Worm (Caenorhabditis elegans): ENCODE data around the gene srx-12.

Gene srx-12

ce11 chrIV:1056263-1056942 is 10.6 kb downstream of the srx-12 start, which contains the start of the genes Y55F3AM.13 and mrps-25 (continued):
- TF ChIP-seq blmp-1 (tag; optimal IDR thresholded peaks at IDR 0.05) (no peak), elt-3 (tag; optimal IDR thresholded peaks at IDR 0.05) (peak in 1 of 6 experiments; percentile 5), fos-1 (tag; optimal IDR thresholded peaks at IDR 0.05) (no peak), nhr-77 (tag; optimal IDR thresholded peaks at IDR 0.05) (no peak), fkh-4 (tag; optimal IDR thresholded peaks at IDR 0.05; ENCODE audit: borderline replicate concordance) (no peak), egl-27 (tag; optimal IDR thresholded peaks at IDR 0.05) (no peak), C34B4.2 (tag; optimal IDR thresholded peaks at IDR 0.05) (no peak), ceh-90 (tag; optimal IDR thresholded peaks at IDR 0.05) (no peak), nhr-11 (tag; optimal IDR thresholded peaks at IDR 0.05) (no peak), alr-1 (tag; optimal IDR thresholded peaks at IDR 0.05; ENCODE audit: borderline replicate concordance) (no peak), ceh-63 (GFP tag; optimal IDR thresholded peaks at IDR 0.05) (no peak), pag-3 (tag; optimal IDR thresholded peaks at IDR 0.05; ENCODE audit: borderline replicate concordance, insufficient read depth) (no peak), nhr-20 (tag; optimal IDR thresholded peaks at IDR 0.05) (peak; percentile 37), nhr-47 (tag; optimal IDR thresholded peaks at IDR 0.05) (peak; percentile 77), ztf-11 (tag; optimal IDR thresholded peaks at IDR 0.05) (no peak), elt-2 (tag; optimal IDR thresholded peaks at IDR 0.05) (peak; percentile 36), unc-130 (tag; optimal IDR thresholded peaks at IDR 0.05) (no peak), mef-2 (tag; optimal IDR thresholded peaks at IDR 0.05) (no peak), rnt-1 (tag; optimal IDR thresholded peaks at IDR 0.05) (no peak), zag-1 (tag; optimal IDR thresholded peaks at IDR 0.05) (no peak), nhr-71 (tag; optimal IDR thresholded peaks at IDR 0.05) (no peak), nhr-76 (tag; optimal IDR thresholded peaks at IDR 0.05) (no peak), nhr-90 (tag; optimal IDR thresholded peaks at IDR 0.05; ENCODE audit: poor library complexity) (peak; percentile 28), xbp-1 (tag; optimal IDR thresholded peaks at IDR 0.05) (peak; percentile 75), fkh-8 (tag; optimal IDR thresholded peaks at IDR 0.05) (peak; percentile 37), fkh-10 (GFP tag; optimal IDR thresholded peaks at IDR 0.05) (no peak), dsc-1 (tag; optimal IDR thresholded peaks at IDR 0.05) (peak; percentile 63), sptf-1 (tag; optimal IDR thresholded peaks at IDR 0.05) (no peak), hlh-4 (tag; optimal IDR thresholded peaks at IDR 0.05) (no peak), skn-1 (tag; optimal IDR thresholded peaks at IDR 0.05) (peak; percentile 29), zip-4 (GFP tag; optimal IDR thresholded peaks at IDR 0.05) (no peak), ama-1 (optimal IDR thresholded peaks at IDR 0.05) (no peak), F16B12.6 (tag; optimal IDR thresholded peaks at IDR 0.05) (no peak), hlh-17 (GFP tag; optimal IDR thresholded peaks at IDR 0.05; ENCODE audit: borderline replicate concordance) (no peak), ces-1 (GFP tag; optimal IDR thresholded peaks at IDR 0.05) (no peak), ceh-8 (GFP tag; optimal IDR thresholded peaks at IDR 0.05) (no peak), unc-98 (GFP tag; IDR thresholded peaks at IDR 0.05) (no peak), efl-3 (GFP tag; optimal IDR thresholded peaks at IDR 0.05) (no peak)

DNA sequence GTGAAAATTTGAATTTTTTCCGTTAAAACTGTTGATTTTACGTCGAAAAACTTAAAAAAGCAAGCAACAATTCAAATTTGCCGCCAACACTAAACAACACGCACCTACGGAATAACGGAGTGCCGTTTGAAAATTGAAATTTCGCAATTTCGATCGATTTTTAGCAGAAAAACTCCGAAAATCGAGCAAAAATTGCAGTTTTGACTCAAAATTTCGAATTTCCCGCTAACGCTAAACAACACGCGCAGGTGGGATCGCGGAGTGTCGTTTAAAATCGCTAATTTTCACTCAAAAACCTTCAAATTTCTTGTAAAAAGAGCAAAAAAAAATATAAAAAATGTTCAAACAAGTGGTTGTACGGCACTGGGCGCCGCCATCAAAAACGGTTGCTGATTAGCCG is 12.7 kb downstream of the srx-12 start:
- TF ChIP-seq egl-27 (tag; optimal IDR thresholded peaks at IDR 0.05) (no peak), tbx-2 (tag; optimal IDR thresholded peaks at IDR 0.05) (no peak), snu-23 (GFP tag; optimal IDR thresholded peaks at IDR 0.05) (no peak), hpl-2 (GFP tag; optimal IDR thresholded peaks at IDR 0.05) (no peak), unc-130 (tag; optimal IDR thresholded peaks at IDR 0.05) (no peak)
